Worm (Caenorhabditis elegans) whole organism, early embryonic: ENCODE results near the gene C33D9.13.

Experiments used
- B0310.2 ChIP-seq: sonication (generic microtip); optimal IDR thresholded peaks from 2 replicates; lab custom pipeline; 2016; ENCODE audit warnings: mild to moderate bottlenecking, missing genetic modification characterization, missing compliant biosample characterization
- F13C5.2 ChIP-seq: sonication (generic microtip); optimal IDR thresholded peaks from 2 replicates; lab custom pipeline; 2017; ENCODE audit warnings: mild to moderate bottlenecking, missing genetic modification characterization, inconsistent platforms, missing compliant biosample characterization
- aly-1 ChIP-seq: sonication (generic microtip); optimal IDR thresholded peaks from 2 replicates; lab custom pipeline; 2016; ENCODE audit warnings: missing genetic modification characterization, missing compliant biosample characterization
- ama-1 ChIP-seq: fragments of 150-350 bp; optimal IDR thresholded peaks from 2 replicates; lab custom pipeline; 2014
- ceh-13 ChIP-seq: fragments of 200-800 bp; sonication (Bioruptor generic); optimal IDR thresholded peaks from 2 replicates; lab custom pipeline; 2018; ENCODE audit warnings: mild to moderate bottlenecking, missing genetic modification characterization, missing compliant biosample characterization
- ceh-36 ChIP-seq: sonication (generic microtip); optimal IDR thresholded peaks from 2 replicates; lab custom pipeline; 2016; ENCODE audit warnings: missing genetic modification characterization, inconsistent platforms, missing compliant biosample characterization
- ets-7 ChIP-seq: sonication (generic microtip); optimal IDR thresholded peaks from 2 replicates; lab custom pipeline; 2016; ENCODE audit warnings: missing genotype, missing genetic modification characterization, missing compliant biosample characterization
- flt-1 ChIP-seq: fragments of 200-800 bp; sonication (Bioruptor generic); IDR thresholded peaks from 2 replicates; pipeline ENCODE4 v1.3.6; 2022; ENCODE audit warnings: missing genetic modification characterization, missing compliant biosample characterization
- hmbx-1 ChIP-seq: sonication (generic microtip); optimal IDR thresholded peaks from 2 replicates; lab custom pipeline; 2016; ENCODE audit warnings: mild to moderate bottlenecking, missing genetic modification characterization, missing compliant biosample characterization
- hmg-4 ChIP-seq: fragments of 200-800 bp; sonication (Bioruptor generic); optimal IDR thresholded peaks from 2 replicates; lab custom pipeline; 2018; ENCODE audit warnings: mild to moderate bottlenecking, missing genetic modification characterization, missing compliant biosample characterization
- hnd-1 ChIP-seq: sonication (generic microtip); optimal IDR thresholded peaks from 2 replicates; lab custom pipeline; 2016; ENCODE audit warnings: missing genetic modification characterization, missing compliant biosample characterization
- pes-1 ChIP-seq: fragments of 200-800 bp; sonication (Bioruptor generic); IDR thresholded peaks from 2 replicates; pipeline ENCODE4 v1.3.6; 2022; ENCODE audit warnings: missing genetic modification reagents, missing genetic modification characterization, missing compliant biosample characterization
- scrt-1 ChIP-seq: fragments of 200-800 bp; sonication (Bioruptor generic); IDR thresholded peaks from 2 replicates; pipeline ENCODE4 v1.3.6; 2022; ENCODE audit warnings: missing genetic modification characterization, missing compliant biosample characterization
- sea-1 ChIP-seq: fragments of 200-800 bp; sonication (Bioruptor generic); conservative IDR thresholded peaks from 2 replicates; pipeline ENCODE4 v1.3.6; 2022; ENCODE audit warnings: missing genetic modification characterization, missing compliant biosample characterization
- tbx-11 ChIP-seq: fragments of 200-800 bp; sonication (Bioruptor generic); IDR thresholded peaks from 2 replicates; pipeline ENCODE4 v1.3.6; 2022; ENCODE audit warnings: missing genetic modification characterization, missing compliant biosample characterization
- tbx-37 ChIP-seq: fragments of 200-800 bp; sonication (Bioruptor generic); conservative IDR thresholded peaks from 2 replicates; pipeline ENCODE4 v1.3.6; 2022; ENCODE audit warnings: missing genetic modification reagents, missing genetic modification characterization, missing compliant biosample characterization
- tra-4 ChIP-seq: sonication (generic microtip); optimal IDR thresholded peaks from 2 replicates; lab custom pipeline; 2017; ENCODE audit warnings: missing genetic modification characterization, missing compliant biosample characterization

C33D9.13 gene

DNA sequence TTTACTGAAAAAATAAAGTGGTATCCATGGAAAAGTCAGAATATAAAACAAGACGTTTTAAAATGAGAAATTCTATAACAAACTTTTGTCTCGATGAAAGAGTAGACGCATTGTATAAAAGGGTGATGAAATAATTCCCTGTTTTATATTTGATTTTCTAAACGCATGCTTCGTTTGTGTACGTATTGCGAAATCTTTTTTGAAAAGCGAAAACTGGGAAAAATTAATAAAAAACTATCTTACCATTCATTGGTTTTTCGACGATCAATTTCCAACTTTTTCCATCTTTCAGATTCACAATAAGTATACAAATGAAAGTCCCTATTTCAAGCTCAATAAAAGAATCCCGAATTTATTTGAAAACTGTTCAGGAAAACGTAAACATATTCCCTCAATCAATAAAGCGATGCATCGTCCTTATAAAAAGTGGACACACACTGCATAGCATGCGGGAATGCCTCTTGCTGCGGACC lies at the start of gene C33D9.13:
Gene C33D9.13 (minus strand): TSS at position 423 of the 473 bp plus-strand sequence.
- TF ChIP-seq ceh-36 (tag; lab: Kevin White, UChicago) (no peak), F13C5.2 (tag; lab: Kevin White, UChicago) (no peak), hnd-1 (tag; lab: Kevin White, UChicago) (no peak), pes-1 (GFP tag; lab: Robert Waterston, UW) (no peak), hmbx-1 (no peak), flt-1 (GFP tag; lab: Robert Waterston, UW) (no peak), tra-4 (no peak)

DNA sequence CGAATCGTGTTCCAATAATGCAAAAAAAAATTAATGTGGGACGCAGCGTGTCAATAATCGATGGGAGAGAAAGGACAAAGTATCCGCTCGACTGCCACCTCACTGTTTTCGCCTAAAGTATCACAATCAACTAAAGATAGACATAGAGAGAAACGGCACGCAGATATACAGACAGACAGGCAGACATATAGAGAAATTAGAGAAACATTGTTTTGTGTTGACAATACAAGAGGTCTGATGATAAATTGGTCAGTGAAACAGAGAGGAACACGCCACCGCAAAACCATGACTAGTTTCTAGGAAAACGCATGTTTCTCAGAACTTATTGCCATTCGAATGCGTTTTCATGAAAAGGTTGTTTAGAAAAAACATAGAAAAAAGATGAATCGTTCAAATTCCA lies 45.5 kb upstream of the C33D9.13 start, which contains the start of gene T28C6.8:
Gene T28C6.8 (minus strand): TSS at position 137 of the 400 bp plus-strand sequence.
- TF ChIP-seq F13C5.2 (tag; lab: Kevin White, UChicago), result no peak
- no peak for TF ChIP-seq ceh-13 (GFP tag; lab: Kevin White, UChicago)
- TF ChIP-seq aly-1 (tag; lab: Kevin White, UChicago), result no peak
- no peak for TF ChIP-seq ets-7
- no peak for TF ChIP-seq ama-1 (lab: Kevin White, UChicago)
- TF ChIP-seq tbx-37 (GFP tag; lab: Robert Waterston, UW), result no peak
- TF ChIP-seq tra-4, result no peak
- no peak for TF ChIP-seq ceh-36 (tag; lab: Kevin White, UChicago)
- no peak for TF ChIP-seq flt-1 (GFP tag; lab: Robert Waterston, UW)
- no peak for TF ChIP-seq scrt-1
- TF ChIP-seq tbx-11 (GFP tag; lab: Robert Waterston, UW), result no peak
- TF ChIP-seq sea-1 (GFP tag; lab: Robert Waterston, UW), result no peak
- no peak for TF ChIP-seq B0310.2 (tag; lab: Kevin White, UChicago)
- TF ChIP-seq hmbx-1, result no peak

DNA sequence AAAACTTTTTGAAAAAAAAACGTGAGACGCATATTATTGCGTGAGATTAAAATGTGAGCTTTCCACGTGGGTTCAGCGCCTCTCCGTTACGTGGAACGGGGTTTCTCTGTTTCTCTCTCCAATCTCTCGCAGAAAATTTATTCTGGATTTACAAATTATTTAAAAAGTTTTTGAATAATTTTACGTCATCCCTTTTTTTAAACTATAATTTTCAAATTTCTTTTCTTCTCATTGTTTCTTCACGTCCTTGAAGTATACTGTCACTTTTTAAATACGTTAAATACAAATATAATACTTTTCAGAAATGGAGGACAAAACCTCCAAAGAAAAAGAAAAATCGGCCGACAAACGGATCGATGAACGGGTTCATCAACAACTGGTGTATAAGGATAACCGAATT lies 42.4 kb upstream of the C33D9.13 start, which contains the start of gene T28C6.7:
Gene T28C6.7 (plus strand): TSS at position 301 of the 400 bp plus-strand sequence.
- no peak for TF ChIP-seq hmg-4
- TF ChIP-seq ceh-13 (GFP tag; lab: Kevin White, UChicago), result no peak
- no peak for TF ChIP-seq pes-1 (GFP tag; lab: Robert Waterston, UW)
- no peak for TF ChIP-seq hnd-1 (tag; lab: Kevin White, UChicago)
- TF ChIP-seq ceh-36 (tag; lab: Kevin White, UChicago), result no peak
- TF ChIP-seq hmbx-1, result no peak

DNA sequence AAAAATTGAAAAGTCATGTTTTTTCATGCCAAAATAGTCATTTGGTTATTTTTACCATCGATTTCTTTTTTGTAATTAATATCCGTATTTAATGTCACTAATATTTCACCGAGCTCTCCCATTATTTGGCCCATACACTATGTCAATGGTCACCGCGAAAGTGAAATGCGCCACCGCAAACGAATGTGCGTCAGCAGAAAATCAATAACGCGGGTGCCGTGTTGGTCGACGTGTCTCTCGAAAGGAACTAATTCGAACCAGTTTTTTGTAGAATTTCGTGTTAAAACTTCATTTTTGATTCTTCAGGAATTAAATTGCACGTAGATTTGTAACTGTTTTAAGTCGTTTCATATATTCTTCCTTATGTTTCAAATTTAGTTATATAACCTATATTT lies 41.5 kb upstream of the C33D9.13 start:
- no peak for TF ChIP-seq ama-1 (lab: Kevin White, UChicago)
- no peak for TF ChIP-seq ets-7
- TF ChIP-seq scrt-1, result 0 out of 2 replicates have a peak, but pooled peaks have one; percentile 33
- 0 out of 2 replicates have a peak, but pooled peaks have one; percentile 14 for TF ChIP-seq tbx-37 (GFP tag; lab: Robert Waterston, UW)
- TF ChIP-seq F13C5.2 (tag; lab: Kevin White, UChicago), result peak; percentile 35
- TF ChIP-seq B0310.2 (tag; lab: Kevin White, UChicago), result no peak
- TF ChIP-seq tbx-11 (GFP tag; lab: Robert Waterston, UW), result no peak
- no peak for TF ChIP-seq ceh-13 (GFP tag; lab: Kevin White, UChicago)
- TF ChIP-seq tra-4, result no peak

DNA sequence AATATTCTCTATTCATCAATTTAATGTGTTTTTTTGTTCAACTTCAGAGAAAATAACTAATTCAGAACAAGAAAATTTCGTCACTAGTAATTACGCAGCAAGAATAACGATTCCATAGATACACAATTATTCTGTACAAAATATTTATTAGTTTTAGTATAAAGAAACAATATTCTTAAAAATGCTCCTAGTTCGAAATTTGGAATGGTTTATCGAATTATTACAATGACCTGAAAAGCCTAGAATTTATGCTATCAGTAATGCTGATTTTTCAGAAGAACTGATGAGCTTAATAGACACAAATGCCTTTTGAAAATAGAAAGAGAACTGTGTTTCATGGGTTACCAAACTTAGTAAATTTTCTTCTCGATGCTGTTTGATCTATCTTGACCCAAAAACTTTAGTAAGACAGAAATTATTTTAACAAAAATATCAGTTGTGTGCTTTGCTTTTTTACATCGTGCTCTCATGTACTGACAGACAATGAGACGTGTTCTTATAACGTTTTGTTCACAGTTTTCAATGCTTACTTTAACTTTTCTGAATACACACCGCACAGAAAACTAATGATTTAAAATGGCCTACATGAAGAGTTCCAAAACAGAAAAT lies 41.0 kb upstream of the C33D9.13 start:
- TF ChIP-seq ceh-36 (tag; lab: Kevin White, UChicago) (no peak), tbx-37 (GFP tag; lab: Robert Waterston, UW) (no peak), tbx-11 (GFP tag; lab: Robert Waterston, UW) (no peak), hnd-1 (tag; lab: Kevin White, UChicago) (no peak), hmbx-1 (no peak), ceh-13 (GFP tag; lab: Kevin White, UChicago) (no peak), ets-7 (no peak), hmg-4 (no peak), aly-1 (tag; lab: Kevin White, UChicago) (no peak), ama-1 (lab: Kevin White, UChicago) (no peak), scrt-1 (no peak), pes-1 (GFP tag; lab: Robert Waterston, UW) (no peak), sea-1 (GFP tag; lab: Robert Waterston, UW) (no peak), flt-1 (GFP tag; lab: Robert Waterston, UW) (no peak), tra-4 (no peak), F13C5.2 (tag; lab: Kevin White, UChicago) (no peak), B0310.2 (tag; lab: Kevin White, UChicago) (no peak)

DNA sequence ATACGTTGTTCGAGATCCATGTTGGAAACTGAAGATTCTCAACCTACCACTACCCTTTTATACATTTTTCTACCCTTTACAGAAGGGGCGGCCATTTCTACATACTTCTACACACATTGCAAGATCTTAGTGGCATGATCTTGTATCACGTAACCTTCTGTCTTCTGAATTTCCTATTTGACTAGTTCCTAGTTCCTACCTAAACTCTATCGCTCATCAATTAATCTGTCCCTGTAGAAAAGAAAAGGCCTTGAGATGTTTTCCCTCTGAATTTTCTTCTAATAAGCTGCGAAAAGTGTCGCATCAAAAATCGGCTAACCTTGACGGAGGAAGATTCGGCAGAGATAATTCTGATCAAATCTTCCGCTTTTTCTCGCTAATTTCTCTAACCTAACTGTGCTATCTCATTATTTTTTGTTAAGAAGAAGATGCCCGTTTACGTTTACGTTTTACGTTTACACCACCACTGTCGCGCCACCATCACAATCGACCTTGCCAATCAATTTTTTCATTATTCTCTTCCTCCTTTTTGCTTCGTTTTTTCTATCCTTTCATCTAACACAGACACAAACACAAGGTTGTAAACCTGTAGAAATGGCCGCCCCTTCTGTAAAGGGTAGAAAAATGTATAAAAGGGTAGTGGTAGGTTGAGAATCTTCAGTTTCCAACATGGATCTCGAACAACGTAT lies 39.2 kb upstream of the C33D9.13 start, which contains the start of the genes col-117 and col-3:
Gene col-117 (minus strand): TSS at position 51 of the 689 bp plus-strand sequence.
Gene col-3 (plus strand): TSS at position 639 of the 689 bp plus-strand sequence.
- no peak for TF ChIP-seq ceh-36 (tag; lab: Kevin White, UChicago)
- no peak for TF ChIP-seq tbx-37 (GFP tag; lab: Robert Waterston, UW)
- TF ChIP-seq sea-1 (GFP tag; lab: Robert Waterston, UW), result no peak
- TF ChIP-seq B0310.2 (tag; lab: Kevin White, UChicago), result no peak
- TF ChIP-seq aly-1 (tag; lab: Kevin White, UChicago), result no peak

DNA sequence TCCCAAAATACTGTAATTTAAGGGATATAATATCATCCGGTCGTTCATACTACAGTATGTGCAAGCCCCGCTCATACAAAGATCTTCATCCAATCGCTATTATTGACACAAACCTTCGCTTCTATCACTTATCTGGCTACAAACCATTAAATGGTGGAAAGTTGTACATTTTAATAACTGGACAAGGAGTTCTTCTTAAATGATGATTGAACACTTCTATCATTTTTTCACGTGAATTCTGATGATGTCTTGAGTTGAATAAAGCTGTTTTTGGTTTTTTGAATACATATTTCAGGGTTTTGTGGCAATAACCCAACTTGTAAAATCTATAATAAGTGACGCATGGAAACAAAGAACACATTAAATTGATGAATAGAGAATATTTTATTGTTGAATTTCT lies 37.5 kb upstream of the C33D9.13 start:
- no peak for TF ChIP-seq tbx-11 (GFP tag; lab: Robert Waterston, UW)
